Worm (Caenorhabditis elegans) whole organism, L1 larva: ENCODE measurements around the gene C03B1.7.
A peak's percentile ranks its signal among the peaks of the same experiment; 100 is the strongest.

Experiments used
- C04F5.9 ChIP-seq: sonication (generic microtip); optimal IDR thresholded peaks from 2 replicates; lab custom pipeline; 2016; ENCODE audit warnings: missing genetic modification characterization, missing compliant biosample characterization
- F16B12.6 ChIP-seq: fragments of 150-350 bp; optimal IDR thresholded peaks from 2 replicates; lab custom pipeline; 2014; ENCODE audit warnings: missing biosample characterization, missing genetic modification characterization
- Y116A8C.19 ChIP-seq: sonication (generic microtip); optimal IDR thresholded peaks from 2 replicates; lab custom pipeline; 2016; ENCODE audit warnings: missing compliant biosample characterization, missing genetic modification characterization, borderline replicate concordance
- aha-1 ChIP-seq: fragments of 150-350 bp; optimal IDR thresholded peaks from 2 replicates; lab custom pipeline; 2014; ENCODE audit warnings: missing biosample characterization, missing genetic modification characterization
- alr-1 ChIP-seq: fragments of 200-800 bp; sonication (Bioruptor generic); optimal IDR thresholded peaks from 2 replicates; lab custom pipeline; 2018; ENCODE audit warnings: borderline replicate concordance, mild to moderate bottlenecking, missing genetic modification characterization, missing compliant biosample characterization
- ceh-63 ChIP-seq: fragments of 200-800 bp; sonication (Bioruptor generic); optimal IDR thresholded peaks from 2 replicates; lab custom pipeline; 2018; ENCODE audit warnings: mild to moderate bottlenecking, missing genetic modification characterization, missing compliant biosample characterization
- ceh-82 ChIP-seq, 3 experiments: fragments of 150-350 bp in 1 of 3; sonication (generic microtip) in 2 of 3; optimal IDR thresholded peaks; 2 replicates each; lab custom pipeline; 2014 to 2017; ENCODE audit warnings: missing biosample characterization in 3 of 3, missing genetic modification characterization in 3 of 3
- ceh-88 ChIP-seq: fragments of 200-800 bp; sonication (Bioruptor generic); IDR thresholded peaks from 2 replicates; pipeline ENCODE4 v1.3.6; 2022; ENCODE audit warnings: missing genetic modification characterization, missing compliant biosample characterization
- ceh-90 ChIP-seq: sonication (generic microtip); optimal IDR thresholded peaks from 2 replicates; lab custom pipeline; 2016; ENCODE audit warnings: missing genetic modification characterization, missing compliant biosample characterization
- ces-1 ChIP-seq: fragments of 150-350 bp; optimal IDR thresholded peaks from 2 replicates; lab custom pipeline; 2014; ENCODE audit warnings: missing biosample characterization, missing genetic modification reagents, missing genetic modification characterization
- dpl-1 ChIP-seq, 3 experiments: fragments of 150-350 bp in 2 of 3; sonication (generic microtip) in 1 of 3; optimal IDR thresholded peaks; 2 replicates each; lab custom pipeline; 2014 to 2017; ENCODE audit warnings: missing biosample characterization in 3 of 3, missing genetic modification characterization in 3 of 3, missing genetic modification reagents in 3 of 3
- efl-1 ChIP-seq, 4 experiments: fragments of 150-350 bp; optimal IDR thresholded peaks in 3 of 4; peaks in 1 of 4; 1 replicate in 1 of 4; 2 replicates in 3 of 4; lab custom pipeline; 2014; ENCODE audit warnings: missing biosample characterization in 2 of 4, missing genetic modification characterization in 2 of 4, missing genetic modification reagents in 2 of 4
- efl-3 ChIP-seq: fragments of 200-800 bp; sonication (Bioruptor generic); optimal IDR thresholded peaks from 2 replicates; lab custom pipeline; 2018; ENCODE audit warnings: mild to moderate bottlenecking, missing genetic modification characterization, missing compliant biosample characterization
- egl-13 ChIP-seq: sonication (generic microtip); optimal IDR thresholded peaks from 2 replicates; lab custom pipeline; 2016; ENCODE audit warnings: missing genotype, missing genetic modification reagents, missing genetic modification characterization, missing compliant biosample characterization
- fkh-10 ChIP-seq: sonication (generic microtip); optimal IDR thresholded peaks from 2 replicates; lab custom pipeline; 2017; ENCODE audit warnings: missing biosample characterization, missing genetic modification reagents, missing genetic modification characterization
- fkh-4 ChIP-seq: sonication (generic microtip); optimal IDR thresholded peaks from 2 replicates; lab custom pipeline; 2016; ENCODE audit warnings: missing compliant biosample characterization, missing genetic modification characterization, borderline replicate concordance
- fkh-8 ChIP-seq: sonication (generic microtip); optimal IDR thresholded peaks from 2 replicates; lab custom pipeline; 2016; ENCODE audit warnings: mild to moderate bottlenecking, missing genetic modification characterization, missing compliant biosample characterization
- hlh-17 ChIP-seq: fragments of 200-800 bp; sonication (Bioruptor generic); optimal IDR thresholded peaks from 2 replicates; lab custom pipeline; 2018; ENCODE audit warnings: missing genetic modification characterization, mild to moderate bottlenecking, missing compliant biosample characterization, moderate library complexity, borderline replicate concordance
- hlh-4 ChIP-seq: sonication (generic microtip); optimal IDR thresholded peaks from 2 replicates; lab custom pipeline; 2016; ENCODE audit warnings: mild to moderate bottlenecking, missing genetic modification characterization, missing compliant biosample characterization
- irx-1 ChIP-seq: sonication (generic microtip); optimal IDR thresholded peaks from 2 replicates; lab custom pipeline; 2016; ENCODE audit warnings: missing genetic modification characterization, missing compliant biosample characterization
- jun-1 ChIP-seq: fragments of 150-350 bp; optimal IDR thresholded peaks from 2 replicates; lab custom pipeline; 2014; ENCODE audit warnings: missing biosample characterization, missing genetic modification reagents, missing genetic modification characterization
- lin-14 ChIP-seq: fragments of 200-800 bp; sonication (Bioruptor generic); optimal IDR thresholded peaks from 2 replicates; lab custom pipeline; 2018; ENCODE audit warnings: mild to moderate bottlenecking, missing genetic modification characterization, moderate library complexity, missing compliant biosample characterization
- lin-15B ChIP-seq: fragments of 150-350 bp; sonication (generic microtip); optimal IDR thresholded peaks from 3 replicates; lab custom pipeline; 2014; ENCODE audit warnings: missing biosample characterization, missing genetic modification characterization
- lir-3 ChIP-seq: sonication (generic microtip); optimal IDR thresholded peaks from 2 replicates; lab custom pipeline; 2016; ENCODE audit warnings: mild to moderate bottlenecking, missing genetic modification characterization, moderate library complexity, missing compliant biosample characterization; ENCODE audit not compliant: poor library complexity
- lsy-2 ChIP-seq, 2 experiments: fragments of 150-350 bp; optimal IDR thresholded peaks; 2 replicates each; lab custom pipeline; 2014; ENCODE audit warnings: missing biosample characterization in 2 of 2, missing genetic modification characterization in 2 of 2
- mab-9 ChIP-seq: fragments of 200-800 bp; sonication (Bioruptor generic); IDR thresholded peaks from 2 replicates; pipeline ENCODE4 v1.3.6; 2022; ENCODE audit warnings: missing genetic modification reagents, missing genetic modification characterization, missing compliant biosample characterization
- mep-1 ChIP-seq: fragments of 150-350 bp; optimal IDR thresholded peaks from 2 replicates; lab custom pipeline; 2014; ENCODE audit warnings: missing biosample characterization, missing genetic modification characterization
- nhr-12 ChIP-seq: sonication (generic microtip); optimal IDR thresholded peaks from 2 replicates; lab custom pipeline; 2017; ENCODE audit warnings: missing biosample characterization, missing genetic modification characterization
- nhr-20 ChIP-seq: sonication (generic microtip); optimal IDR thresholded peaks from 2 replicates; lab custom pipeline; 2016; ENCODE audit warnings: mild to moderate bottlenecking, missing genetic modification characterization, missing compliant biosample characterization
- nhr-237 ChIP-seq: fragments of 150-350 bp; optimal IDR thresholded peaks from 2 replicates; lab custom pipeline; 2014; ENCODE audit warnings: missing biosample characterization, missing genetic modification characterization
- nhr-47 ChIP-seq: sonication (generic microtip); optimal IDR thresholded peaks from 2 replicates; lab custom pipeline; 2016; ENCODE audit warnings: mild to moderate bottlenecking, missing genetic modification characterization, moderate library complexity, missing compliant biosample characterization
- nhr-77 ChIP-seq: fragments of 150-350 bp; optimal IDR thresholded peaks from 2 replicates; lab custom pipeline; 2014; ENCODE audit warnings: missing biosample characterization, missing genetic modification characterization
- nhr-84 ChIP-seq: sonication (generic microtip); optimal IDR thresholded peaks from 2 replicates; lab custom pipeline; 2017; ENCODE audit warnings: missing biosample characterization, missing genetic modification characterization
- nhr-85 ChIP-seq: sonication (generic microtip); peaks from one replicate; lab custom pipeline; 2016; ENCODE audit warnings: missing genetic modification characterization, inconsistent platforms, missing compliant biosample characterization
- pag-3 ChIP-seq: sonication (generic microtip); optimal IDR thresholded peaks from 2 replicates; lab custom pipeline; 2017; ENCODE audit warnings: missing genetic modification characterization, mild to moderate bottlenecking, missing compliant biosample characterization, antibody characterized with exemption, borderline replicate concordance; ENCODE audit not compliant: insufficient read depth
- pqm-1 ChIP-seq: sonication (generic microtip); optimal IDR thresholded peaks from 3 replicates; lab custom pipeline; 2017; ENCODE audit warnings: missing biosample characterization, missing genetic modification characterization
- skn-1 ChIP-seq: fragments of 150-350 bp; optimal IDR thresholded peaks from 2 replicates; lab custom pipeline; 2014; ENCODE audit warnings: missing biosample characterization, missing genetic modification characterization
- snpc-4 ChIP-seq: fragments of 150-350 bp; optimal IDR thresholded peaks from 2 replicates; lab custom pipeline; 2014; ENCODE audit warnings: missing biosample characterization, missing genetic modification characterization
- snu-23 ChIP-seq: sonication (generic microtip); optimal IDR thresholded peaks from 2 replicates; lab custom pipeline; 2016; ENCODE audit warnings: missing genetic modification characterization, missing compliant biosample characterization
- sox-4 ChIP-seq: sonication (generic microtip); optimal IDR thresholded peaks from 2 replicates; lab custom pipeline; 2016; ENCODE audit warnings: missing genetic modification characterization, missing compliant biosample characterization
- swsn-7 ChIP-seq: sonication (generic microtip); optimal IDR thresholded peaks from 2 replicates; lab custom pipeline; 2016; ENCODE audit warnings: missing genetic modification characterization, missing compliant biosample characterization
- tbx-2 ChIP-seq: sonication (generic microtip); optimal IDR thresholded peaks from 2 replicates; lab custom pipeline; 2016; ENCODE audit warnings: missing genetic modification characterization, missing compliant biosample characterization
- unc-130 ChIP-seq: fragments of 150-350 bp; optimal IDR thresholded peaks from 2 replicates; lab custom pipeline; 2017; ENCODE audit warnings: missing biosample characterization, missing genetic modification characterization, inconsistent platforms
- unc-62 ChIP-seq: fragments of 150-350 bp; optimal IDR thresholded peaks from 2 replicates; lab custom pipeline; 2014; ENCODE audit warnings: missing biosample characterization, missing genetic modification reagents, missing genetic modification characterization
- unc-98 ChIP-seq: fragments of 200-800 bp; sonication (Bioruptor generic); IDR thresholded peaks from 2 replicates; pipeline ENCODE4 v1.3.6; 2022; ENCODE audit warnings: missing genetic modification characterization, missing compliant biosample characterization
- xbp-1 ChIP-seq: sonication (generic microtip); optimal IDR thresholded peaks from 2 replicates; lab custom pipeline; 2016; ENCODE audit warnings: missing genetic modification characterization, missing compliant biosample characterization
- zag-1 ChIP-seq: fragments of 150-350 bp; optimal IDR thresholded peaks from 2 replicates; lab custom pipeline; 2014; ENCODE audit warnings: missing biosample characterization, missing genetic modification characterization
- ztf-4 ChIP-seq: fragments of 150-350 bp; optimal IDR thresholded peaks from 2 replicates; lab custom pipeline; 2014; ENCODE audit warnings: missing biosample characterization, missing genetic modification characterization

The C03B1.7 gene

DNA sequence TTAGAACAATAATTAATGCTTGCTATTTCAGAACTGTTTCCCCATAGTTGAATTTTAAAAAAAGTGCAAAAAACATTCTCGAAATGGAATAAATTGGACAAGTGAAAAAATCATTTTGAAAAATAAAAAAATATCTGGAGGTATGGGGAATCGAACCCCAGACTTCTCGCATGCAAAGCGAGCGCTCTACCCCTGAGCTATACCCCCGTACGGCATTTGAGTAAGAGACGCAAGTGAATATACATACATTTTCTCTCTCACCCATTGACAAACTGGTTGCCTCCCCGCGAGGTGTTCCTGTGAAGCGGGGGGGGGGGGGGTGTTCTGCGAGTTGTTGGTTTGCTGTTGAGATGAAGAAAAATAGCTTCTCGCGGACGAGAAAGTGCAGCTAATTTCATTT, 49.5 kb upstream of the C03B1.7 start (continued):
- TF ChIP-seq skn-1, result peak; percentile 41
- no peak for TF ChIP-seq C04F5.9 (tag; lab: Kevin White, UChicago)
- TF ChIP-seq ceh-82 (tag; optimal IDR thresholded peaks at IDR 0.05; lab: Kevin White, UChicago), result peak in 2 of 3 experiments; percentile 10 to 38
- no peak for TF ChIP-seq alr-1 (tag; lab: Kevin White, UChicago)
- TF ChIP-seq swsn-7 (tag; lab: Kevin White, UChicago), result peak; percentile 35
- no peak for TF ChIP-seq fkh-10 (GFP tag; lab: Kevin White, UChicago)
- no peak for TF ChIP-seq ces-1 (GFP tag; lab: Kevin White, UChicago)
- TF ChIP-seq lin-14 (GFP tag; lab: Kevin White, UChicago), result peak; percentile 46
- no peak for TF ChIP-seq zag-1 (tag; lab: Kevin White, UChicago)
- TF ChIP-seq nhr-237 (tag; lab: Kevin White, UChicago), result no peak
- peak; percentile 7 to 40 for TF ChIP-seq lsy-2 (tag; optimal IDR thresholded peaks at IDR 0.05; lab: Kevin White, UChicago)
- TF ChIP-seq nhr-20 (tag; lab: Kevin White, UChicago), result peak; percentile 39
- TF ChIP-seq xbp-1, result peak; percentile 53
- TF ChIP-seq dpl-1 (GFP tag; optimal IDR thresholded peaks at IDR 0.05; lab: Kevin White, UChicago), result no peak
- TF ChIP-seq fkh-4 (tag; lab: Kevin White, UChicago), result no peak
- TF ChIP-seq sox-4 (tag; lab: Kevin White, UChicago), result no peak
- no peak for TF ChIP-seq lin-15B (tag; lab: Kevin White, UChicago)
- no peak for TF ChIP-seq F16B12.6 (tag; lab: Kevin White, UChicago)
- no peak for TF ChIP-seq nhr-12 (tag; lab: Kevin White, UChicago)
- TF ChIP-seq ceh-63 (GFP tag; lab: Kevin White, UChicago), result no peak
- no peak for TF ChIP-seq mab-9
- no peak for TF ChIP-seq efl-3
- TF ChIP-seq egl-13 (tag; lab: Kevin White, UChicago), result peak; percentile 31
- no peak for TF ChIP-seq nhr-77 (tag; lab: Kevin White, UChicago)
- TF ChIP-seq aha-1 (tag; lab: Kevin White, UChicago), result no peak
- peak; percentile 19 for TF ChIP-seq unc-130 (tag; lab: Kevin White, UChicago)
- TF ChIP-seq ceh-88 (GFP tag; lab: Robert Waterston, UW), result 0 out of 2 replicates have a peak, but pooled peaks have one; percentile 9
- peak; percentile 62 for TF ChIP-seq mep-1 (tag; lab: Kevin White, UChicago)
- peak; percentile 33 for TF ChIP-seq tbx-2 (tag; lab: Kevin White, UChicago)
- TF ChIP-seq ceh-90 (tag; lab: Kevin White, UChicago), result no peak
- TF ChIP-seq pag-3 (tag; lab: Kevin White, UChicago), result no peak
- no peak for TF ChIP-seq snpc-4 (tag; lab: Kevin White, UChicago)
- peak; percentile 27 for TF ChIP-seq fkh-8 (tag; lab: Kevin White, UChicago)
- peak; percentile 68 for TF ChIP-seq snu-23 (GFP tag; lab: Kevin White, UChicago)
- no peak for TF ChIP-seq unc-62 (GFP tag; lab: Kevin White, UChicago)
- peak; percentile 15 for TF ChIP-seq irx-1 (tag; lab: Kevin White, UChicago)
- peak; percentile 2 to 9 for TF ChIP-seq efl-1 (optimal IDR thresholded peaks at IDR 0.05; lab: Kevin White, UChicago)
- TF ChIP-seq efl-1 (GFP tag; optimal IDR thresholded peaks at IDR 0.05 in 1 of 2; lab: Kevin White, UChicago), result no peak
- no peak for TF ChIP-seq hlh-17 (GFP tag; lab: Kevin White, UChicago)
- no peak for TF ChIP-seq nhr-84 (tag; lab: Kevin White, UChicago)
- peak; percentile 75 for TF ChIP-seq nhr-47

DNA sequence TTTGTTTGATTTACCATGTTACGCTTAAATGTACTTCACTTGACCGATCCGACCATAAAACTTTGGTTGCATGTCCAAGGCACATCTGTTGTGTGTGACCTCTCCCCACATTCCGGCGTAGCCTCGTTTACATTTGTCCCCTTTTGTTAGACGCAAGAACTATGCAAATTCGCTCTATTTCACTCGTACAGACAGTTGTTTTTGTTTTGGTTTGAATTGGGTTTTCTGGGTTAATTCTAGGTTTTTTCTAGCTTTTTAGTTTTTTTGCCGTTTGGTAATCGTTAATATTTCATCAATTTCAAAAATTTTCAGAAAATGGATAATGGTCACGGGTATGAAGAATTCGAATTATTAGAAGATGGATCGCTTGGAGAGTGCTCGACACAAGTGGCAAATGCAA, 48.8 kb upstream of the C03B1.7 start, which contains the start of gene mom-1:
Gene mom-1 (plus strand): TSS at position 301 of the 400 bp plus-strand sequence.
- TF ChIP-seq lin-14 (GFP tag; lab: Kevin White, UChicago), result no peak
- no peak for TF ChIP-seq nhr-85 (tag; lab: Kevin White, UChicago)
- no peak for TF ChIP-seq tbx-2 (tag; lab: Kevin White, UChicago)
- TF ChIP-seq unc-98 (GFP tag; lab: Robert Waterston, UW), result no peak
- TF ChIP-seq pqm-1 (tag; lab: Kevin White, UChicago), result no peak
- TF ChIP-seq Y116A8C.19 (tag; lab: Kevin White, UChicago), result no peak
- TF ChIP-seq ztf-4, result no peak
- TF ChIP-seq mep-1 (tag; lab: Kevin White, UChicago), result no peak
- TF ChIP-seq lir-3, result no peak
- no peak for TF ChIP-seq ceh-63 (GFP tag; lab: Kevin White, UChicago)
- no peak for TF ChIP-seq snu-23 (GFP tag; lab: Kevin White, UChicago)
- TF ChIP-seq irx-1 (tag; lab: Kevin White, UChicago), result no peak
- no peak for TF ChIP-seq nhr-77 (tag; lab: Kevin White, UChicago)
- no peak for TF ChIP-seq hlh-4
- no peak for TF ChIP-seq sox-4 (tag; lab: Kevin White, UChicago)
- no peak for TF ChIP-seq skn-1
- TF ChIP-seq nhr-12 (tag; lab: Kevin White, UChicago), result no peak
- TF ChIP-seq jun-1 (tag; lab: Kevin White, UChicago), result no peak
